Worm (Caenorhabditis elegans): Measurements from ENCODE around the gene F25H9.7.
A peak's percentile ranks its signal among the peaks of the same experiment; 100 is the strongest.

Gene F25H9.7

DNA sequence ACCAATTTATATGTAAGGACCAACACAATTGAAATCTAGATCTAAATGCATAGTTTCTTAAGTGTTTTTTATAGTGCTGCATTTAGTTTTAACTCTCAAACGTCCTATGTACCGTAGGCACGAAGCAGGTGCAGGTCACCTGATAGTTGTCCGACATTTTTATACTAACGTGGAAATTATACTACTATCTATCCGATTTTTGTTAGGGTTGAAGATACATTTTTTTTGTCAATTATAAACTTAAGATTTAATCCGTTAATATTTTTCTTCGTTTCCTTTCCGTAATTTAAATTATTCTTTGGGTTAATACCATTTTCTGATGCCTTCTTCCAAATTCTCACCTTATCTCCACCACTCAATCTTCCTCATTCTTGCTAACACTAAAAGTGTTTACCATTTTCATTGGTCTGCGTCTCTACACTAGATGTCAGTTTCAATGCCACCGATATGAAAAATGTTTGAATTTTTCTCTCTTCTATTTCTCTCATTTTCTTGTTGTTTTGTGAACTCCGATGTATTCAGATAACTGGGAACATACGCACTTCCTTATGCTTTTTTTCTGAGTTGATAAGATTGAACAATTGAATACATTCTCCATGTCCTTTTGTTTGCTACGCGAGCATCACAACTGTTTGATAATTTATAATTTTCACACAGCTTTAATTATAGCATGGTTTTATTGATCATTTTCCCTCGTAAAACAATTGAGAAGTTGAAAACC is 22.8 kb upstream of the F25H9.7 start, which contains the start of gene Y2H9A.4 (continued):
- no peak for TF ChIP-seq lim-7 (GFP tag; IDR thresholded peaks at IDR 0.05)
- no peak for TF ChIP-seq nhr-102 (tag; optimal IDR thresholded peaks at IDR 0.05)
- peak; percentile 29 for TF ChIP-seq nhr-6 (tag; optimal IDR thresholded peaks at IDR 0.05)

DNA sequence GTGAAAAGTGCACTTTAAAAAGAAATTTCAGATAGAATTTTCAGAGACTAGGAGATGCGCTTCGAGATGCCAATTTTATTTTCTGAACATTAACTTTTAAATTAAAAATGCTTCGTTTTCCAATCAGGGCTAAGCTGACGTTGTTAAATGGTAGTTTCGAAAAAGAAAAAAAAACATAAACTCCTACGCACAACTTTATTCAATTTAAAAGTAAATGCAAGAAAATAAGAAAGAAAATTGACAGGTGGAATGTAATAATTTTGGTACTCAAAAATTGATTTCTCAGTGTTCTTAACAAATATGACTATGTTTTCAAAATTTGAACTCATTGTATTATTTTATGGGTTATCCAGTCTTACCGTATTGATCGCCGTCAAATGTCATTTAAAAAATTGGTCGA is 14.8 kb upstream of the F25H9.7 start, which contains the start of gene lurp-2:
lurp-2 (plus strand) TSS at position 301 of the 400 bp plus-strand sequence.
- TF ChIP-seq mes-2 (tag; optimal IDR thresholded peaks at IDR 0.05; ENCODE audit: poor library complexity, severe bottlenecking) (no peak), nhr-102 (tag; optimal IDR thresholded peaks at IDR 0.05) (no peak), R02D3.7 (tag; optimal IDR thresholded peaks at IDR 0.05) (no peak), lin-1 (GFP tag; IDR thresholded peaks at IDR 0.05) (no peak)

DNA sequence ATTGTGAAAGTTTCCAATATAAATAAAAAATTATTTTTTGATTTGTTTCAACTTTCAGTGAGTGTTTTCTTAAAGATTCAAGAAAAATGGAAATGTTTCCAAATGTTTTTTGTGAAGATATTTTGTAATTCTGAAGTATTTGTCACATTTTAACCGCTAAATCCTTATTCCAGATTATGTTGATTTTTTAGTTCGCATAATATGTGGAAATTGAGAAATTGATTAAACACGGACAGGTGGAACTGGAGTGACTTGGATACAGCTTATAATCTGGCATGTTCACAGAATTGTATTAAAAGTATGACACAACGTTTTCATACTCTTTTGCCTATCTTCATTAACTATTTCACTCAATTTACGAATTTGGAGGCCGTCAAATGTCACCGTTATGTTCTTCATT is 12.7 kb upstream of the F25H9.7 start, which contains the start of gene lurp-3:
lurp-3 (plus strand) TSS at position 301 of the 400 bp plus-strand sequence.
- TF ChIP-seq zfp-2 (tag; optimal IDR thresholded peaks at IDR 0.05) = no peak
- no peak for TF ChIP-seq zfp-3 (GFP tag; conservative IDR thresholded peaks at IDR 0.05)

DNA sequence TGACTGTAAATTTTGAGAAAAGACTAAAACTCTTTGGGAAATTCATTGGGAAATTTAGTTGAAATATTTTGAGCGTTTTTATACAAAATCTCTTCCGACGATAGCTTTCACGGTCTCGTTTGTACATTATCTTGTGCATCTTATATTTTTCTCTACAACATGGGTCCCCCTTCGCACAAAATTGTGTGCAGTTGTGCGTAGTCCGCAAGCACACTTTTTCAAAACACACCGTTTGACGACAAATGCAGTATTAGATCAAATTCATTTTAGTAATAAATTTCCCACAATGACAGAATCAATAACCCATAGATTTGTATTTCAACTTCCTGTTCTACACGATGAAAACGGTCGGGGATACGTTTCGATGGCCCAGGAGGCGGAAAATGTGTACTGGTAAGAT is 10.3 kb upstream of the F25H9.7 start, which contains the start of gene F25H9.2:
F25H9.2 (plus strand) TSS at position 226 of the 400 bp plus-strand sequence.
- TF ChIP-seq lin-15B (tag; optimal IDR thresholded peaks at IDR 0.05) = no peak
- no peak for TF ChIP-seq T20F7.1 (GFP tag; optimal IDR thresholded peaks at IDR 0.05)
- TF ChIP-seq rbr-2 (tag; optimal IDR thresholded peaks at IDR 0.05) = no peak
- no peak for TF ChIP-seq Y75B8A.6 (GFP tag; IDR thresholded peaks at IDR 0.05)
- TF ChIP-seq ceh-32 (tag; optimal IDR thresholded peaks at IDR 0.05; ENCODE audit: poor library complexity) = no peak
- TF ChIP-seq dpl-1 (GFP tag; optimal IDR thresholded peaks at IDR 0.05) = peak; percentile 35
- TF ChIP-seq aha-1 (tag) = no peak
- TF ChIP-seq Y105C5A.15 (GFP tag; IDR thresholded peaks at IDR 0.05) = no peak
- TF ChIP-seq tag-97 (GFP tag; IDR thresholded peaks at IDR 0.05) = no peak
- peak; percentile 52 for TF ChIP-seq nhr-6 (tag; optimal IDR thresholded peaks at IDR 0.05)
- TF ChIP-seq jun-1 (tag; optimal IDR thresholded peaks at IDR 0.05) = no peak
- TF ChIP-seq hlh-11 (tag; optimal IDR thresholded peaks at IDR 0.05) = no peak
- TF ChIP-seq mxl-3 (GFP tag; optimal IDR thresholded peaks at IDR 0.05) = no peak
- no peak for TF ChIP-seq dve-1 (tag; optimal IDR thresholded peaks at IDR 0.05; ENCODE audit: insufficient read depth)
- TF ChIP-seq fkh-10 (GFP tag; optimal IDR thresholded peaks at IDR 0.05) = no peak

DNA sequence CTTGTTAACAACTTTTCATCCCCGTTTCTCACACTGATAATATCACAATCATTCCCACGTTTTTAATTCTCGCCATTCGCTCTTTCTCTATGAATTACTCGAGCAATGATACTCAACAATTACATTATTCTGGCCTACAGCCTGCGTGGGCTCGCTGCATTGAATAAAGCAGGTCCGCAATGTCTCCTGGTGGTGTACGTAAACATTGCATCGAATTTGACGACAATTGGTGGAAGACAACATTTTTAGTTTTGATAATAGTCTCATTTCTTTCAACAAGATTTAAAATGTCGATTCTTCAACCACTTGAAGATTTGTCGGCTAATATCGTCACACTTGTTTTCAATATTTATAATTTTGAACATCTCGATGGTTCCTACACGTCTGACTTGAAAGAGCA is 8.9 kb upstream of the F25H9.7 start, which contains the start of gene bath-39:
bath-39 (plus strand) TSS at position 137 of the 400 bp plus-strand sequence.
- TF ChIP-seq egl-43 (GFP tag; IDR thresholded peaks at IDR 0.05) = no peak
- peak; percentile 11 for TF ChIP-seq dpl-1 (GFP tag; optimal IDR thresholded peaks at IDR 0.05)
- TF ChIP-seq nhr-6 (tag; optimal IDR thresholded peaks at IDR 0.05) = peak; percentile 19
- TF ChIP-seq mes-2 (tag; optimal IDR thresholded peaks at IDR 0.05; ENCODE audit: poor library complexity, severe bottlenecking) = peak; percentile 53
- peak; percentile 8 for TF ChIP-seq dve-1 (tag; optimal IDR thresholded peaks at IDR 0.05; ENCODE audit: insufficient read depth)
- TF ChIP-seq zip-2 (tag; optimal IDR thresholded peaks at IDR 0.05) = no peak
- TF ChIP-seq ceh-82 (tag; optimal IDR thresholded peaks at IDR 0.05) = no peak
- peak; percentile 8 for TF ChIP-seq hlh-30 (tag; optimal IDR thresholded peaks at IDR 0.05; ENCODE audit: insufficient read depth)
- peak; percentile 0 for TF ChIP-seq T20F7.1 (GFP tag; optimal IDR thresholded peaks at IDR 0.05)
- peak; percentile 3 for TF ChIP-seq rbr-2 (tag; optimal IDR thresholded peaks at IDR 0.05)

DNA sequence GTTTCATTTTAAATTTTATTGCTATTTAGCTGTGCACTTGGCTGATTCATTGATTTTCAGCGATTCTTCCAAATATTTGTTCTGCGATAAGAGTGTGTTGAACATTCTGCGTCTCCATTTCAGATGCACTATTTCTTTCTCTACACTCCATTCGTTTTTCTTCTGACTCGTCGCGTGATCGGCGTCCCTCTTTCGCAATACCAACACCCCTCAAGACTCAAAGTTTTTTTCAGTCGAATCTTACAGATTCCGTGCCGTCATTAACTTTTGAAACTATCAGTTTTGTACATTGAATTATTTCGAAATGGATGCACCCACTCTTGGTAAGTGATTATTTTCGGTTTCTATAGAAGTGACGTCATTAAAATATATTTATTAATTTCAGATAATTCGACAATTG is 5.2 kb upstream of the F25H9.7 start, which contains the start of gene frm-10:
frm-10 (plus strand) TSS at position 234 of the 400 bp plus-strand sequence.
- peak; percentile 75 for TF ChIP-seq mes-2 (tag; optimal IDR thresholded peaks at IDR 0.05; ENCODE audit: poor library complexity, severe bottlenecking)
- no peak for TF ChIP-seq nhr-10 (tag; optimal IDR thresholded peaks at IDR 0.05)
- TF ChIP-seq hmg-1.1 (GFP tag; IDR thresholded peaks at IDR 0.05) = peak; percentile 66; the same call in 1 of the 2 replicates
- TF ChIP-seq dve-1 (tag; optimal IDR thresholded peaks at IDR 0.05; ENCODE audit: insufficient read depth) = peak; percentile 93
- TF ChIP-seq Y48G9A.11 (GFP tag; IDR thresholded peaks at IDR 0.05) = no peak
- no peak for TF ChIP-seq snpc-4 (tag; optimal IDR thresholded peaks at IDR 0.05)
- peak; percentile 80 for TF ChIP-seq T20F7.1 (GFP tag; optimal IDR thresholded peaks at IDR 0.05)
- no peak for TF ChIP-seq D1046.2 (GFP tag; IDR thresholded peaks at IDR 0.05)
- no peak for TF ChIP-seq ctbp-1 (GFP tag; IDR thresholded peaks at IDR 0.05)
- no peak for TF ChIP-seq madf-9 (GFP tag; conservative IDR thresholded peaks at IDR 0.05)
- TF ChIP-seq ceh-62 (tag; optimal IDR thresholded peaks at IDR 0.05) = no peak
- peak; percentile 55; the same call in 1 of the 2 replicates for TF ChIP-seq pha-4 (GFP tag; IDR thresholded peaks at IDR 0.05)
- peak; percentile 88 for TF ChIP-seq pha-4 (tag; optimal IDR thresholded peaks at IDR 0.05)
- peak; percentile 69; the same call in 1 of the 2 replicates for TF ChIP-seq lin-1 (GFP tag; IDR thresholded peaks at IDR 0.05)
- TF ChIP-seq F49E8.2 (tag; optimal IDR thresholded peaks at IDR 0.05; ENCODE audit: borderline replicate concordance) = no peak
- peak; percentile 55 to 67 for TF ChIP-seq lsy-2 (tag; optimal IDR thresholded peaks at IDR 0.05)
- TF ChIP-seq arid-1 (GFP tag; conservative IDR thresholded peaks at IDR 0.05) = 0 out of 2 replicates have a peak, but pooled peaks have one; percentile 28

Measured in whole organism, L4 larva.